Worm (Caenorhabditis elegans) whole organism, midembryonic: Measurements from ENCODE around the gene T04F8.2.

Experiments used
- cog-1 ChIP-seq: sonication (generic microtip); optimal IDR thresholded peaks from 2 replicates; lab custom pipeline; 2016; ENCODE audit warnings: missing genetic modification characterization, missing compliant biosample characterization
- flt-1 ChIP-seq: fragments of 200-800 bp; sonication (Bioruptor generic); IDR thresholded peaks from 2 replicates; pipeline ENCODE4 v1.3.6; 2022; ENCODE audit warnings: missing genetic modification characterization, missing compliant biosample characterization
- klf-2 ChIP-seq: fragments of 200-800 bp; sonication (Bioruptor generic); conservative IDR thresholded peaks from 2 replicates; pipeline ENCODE4 v1.3.6; 2022; ENCODE audit warnings: missing genetic modification reagents, missing genetic modification characterization, missing compliant biosample characterization
- med-1 ChIP-seq: sonication (generic microtip); optimal IDR thresholded peaks from 2 replicates; lab custom pipeline; 2017; ENCODE audit warnings: missing genetic modification characterization, mild to moderate bottlenecking, missing compliant biosample characterization, antibody characterized with exemption, missing genetic modification reagents; ENCODE audit not compliant: insufficient read depth
- ref-1 ChIP-seq: fragments of 200-800 bp; sonication (Bioruptor generic); conservative IDR thresholded peaks from 2 replicates; pipeline ENCODE4 v1.3.6; 2022; ENCODE audit warnings: missing genetic modification reagents, missing genetic modification characterization, missing compliant biosample characterization

ce11 chrX:11684261-11684660 is 27.9 kb upstream of the T04F8.2 start, which contains the start of gene hnd-1:
- TF ChIP-seq klf-2 (GFP tag; lab: Robert Waterston, UW), result no peak
- TF ChIP-seq ref-1 (GFP tag; lab: Robert Waterston, UW), result no peak
- TF ChIP-seq flt-1 (GFP tag; lab: Robert Waterston, UW), result no peak
- TF ChIP-seq med-1 (GFP tag; lab: Kevin White, UChicago), result no peak
- no peak for TF ChIP-seq cog-1
